Fruit fly (Drosophila melanogaster): ENCODE measurements around the gene CG7251.

DNA sequence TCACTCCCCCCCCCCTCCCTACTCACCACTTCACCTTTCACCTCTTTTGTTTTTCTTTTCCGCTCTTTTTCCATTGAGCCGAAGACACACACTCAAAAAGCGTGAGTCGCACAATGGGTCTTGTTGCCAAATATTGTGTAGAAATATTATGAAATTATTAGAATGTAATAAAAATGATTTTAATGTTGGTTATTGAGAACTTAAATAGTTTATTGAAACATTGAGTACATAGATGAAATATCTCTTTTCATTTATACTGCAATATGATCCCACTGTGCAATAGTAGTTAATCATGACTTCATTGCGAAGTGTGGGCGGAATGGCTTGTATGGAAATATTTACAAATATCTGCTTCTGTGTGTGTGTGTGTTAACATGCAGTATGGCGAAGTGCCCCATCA, 21.1 kb downstream of the CG7251 start:
- TF ChIP-seq psq (optimal IDR thresholded peaks at IDR 0.05): no peak
- no peak for TF ChIP-seq usp (GFP tag; optimal IDR thresholded peaks at IDR 0.05)

All from whole organism.